Worm (Caenorhabditis elegans): Measurements from ENCODE around the gene srw-122.

DNA sequence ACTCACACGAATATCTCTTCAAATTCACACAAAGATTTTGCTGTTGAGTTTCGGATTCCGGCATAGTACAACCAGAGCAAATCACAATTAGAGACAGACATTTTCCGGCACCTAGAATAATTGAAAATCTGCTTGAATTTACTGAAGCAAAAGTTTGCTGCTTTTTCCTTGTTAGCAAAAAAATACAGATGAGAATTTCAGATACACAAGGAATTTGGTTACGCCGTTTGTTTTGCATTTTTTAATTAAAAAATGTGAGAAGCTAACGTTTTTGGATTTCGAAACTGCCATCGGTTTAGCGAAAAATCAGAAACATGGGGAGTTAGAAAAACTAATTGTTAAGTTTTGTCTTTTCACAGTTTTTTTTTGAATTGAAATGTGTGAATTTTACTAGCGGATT lies 28.0 kb upstream of the srw-122 start, which contains the start of gene srw-118:
- TF ChIP-seq him-1 (tag; optimal IDR thresholded peaks at IDR 0.05) (no peak), dao-5 (tag; optimal IDR thresholded peaks at IDR 0.05) (no peak)
